Worm (Caenorhabditis elegans): ENCODE data around the gene nhr-91.

ce11 chrX:15340743-15341142 lies 31.6 kb downstream of the nhr-91 start:
- TF ChIP-seq F13C5.2 (tag; optimal IDR thresholded peaks at IDR 0.05) (no peak), tbx-37 (GFP tag; conservative IDR thresholded peaks at IDR 0.05) (no peak), pes-1 (GFP tag; IDR thresholded peaks at IDR 0.05) (no peak), flt-1 (GFP tag; IDR thresholded peaks at IDR 0.05) (no peak), ama-1 (optimal IDR thresholded peaks at IDR 0.05) (no peak), tra-4 (tag; optimal IDR thresholded peaks at IDR 0.05) (no peak), hnd-1 (tag; optimal IDR thresholded peaks at IDR 0.05) (no peak), tbx-11 (GFP tag; IDR thresholded peaks at IDR 0.05) (no peak), ceh-36 (tag; optimal IDR thresholded peaks at IDR 0.05) (no peak), ceh-13 (GFP tag; optimal IDR thresholded peaks at IDR 0.05) (no peak)

Measured in whole organism, early embryonic.